Fruit fly (Drosophila melanogaster): ENCODE measurements around the gene ush.

The ush gene

DNA sequence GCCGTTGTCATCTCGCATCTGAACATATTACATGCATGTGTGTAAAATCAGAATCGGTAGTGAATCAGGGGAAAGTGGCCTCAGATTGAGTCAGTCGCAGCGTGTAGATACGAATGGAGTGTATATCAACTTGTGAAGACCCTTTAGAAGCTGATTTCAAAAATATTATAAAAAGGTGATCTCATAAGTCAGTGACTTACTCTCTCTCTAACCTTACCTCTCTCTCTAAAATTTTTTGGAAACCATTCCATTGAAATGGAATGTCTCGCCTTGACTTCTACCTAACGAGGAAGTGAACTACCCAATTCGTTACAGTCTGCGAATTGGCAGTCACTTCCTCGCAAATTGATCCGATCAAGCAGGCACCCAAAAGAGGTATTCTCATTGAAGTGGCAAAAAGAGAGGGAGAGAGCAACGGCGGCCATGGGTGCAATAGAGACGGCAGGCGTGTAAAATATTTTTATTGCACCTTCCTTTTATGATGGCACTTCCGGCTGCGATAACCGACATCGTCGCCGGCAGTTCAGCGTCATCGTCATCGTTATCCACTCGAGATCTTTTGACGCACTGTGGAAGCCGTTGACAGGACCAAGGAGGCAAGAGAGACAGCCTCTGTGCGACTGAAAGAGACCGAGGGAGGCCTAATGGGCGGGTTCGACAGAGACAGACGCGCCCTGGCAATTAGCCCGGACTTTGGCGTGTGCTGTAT lies 42.0 kb downstream of the ush start:
- TF ChIP-seq HLH4C (GFP tag; IDR thresholded peaks at IDR 0.05; ENCODE audit: partially characterized antibody) (no peak), pum (GFP tag; optimal IDR thresholded peaks at IDR 0.05) (no peak), zen (tag; optimal IDR thresholded peaks at IDR 0.05) (peak; percentile 99), D (optimal IDR thresholded peaks at IDR 0.05) (peak; percentile 73), D (GFP tag; optimal IDR thresholded peaks at IDR 0.05) (no peak), CG7271 (tag; optimal IDR thresholded peaks at IDR 0.05) (peak; percentile 77), PHDP (tag; optimal IDR thresholded peaks at IDR 0.05) (no peak), CG7745 (tag; optimal IDR thresholded peaks at IDR 0.05) (no peak), Doc3 (GFP tag; IDR thresholded peaks at IDR 0.05; ENCODE audit: partially characterized antibody) (no peak), CG9932 (GFP tag; IDR thresholded peaks at IDR 0.05) (no peak), Dbx (GFP tag; IDR thresholded peaks at IDR 0.05) (no peak), dysf (GFP tag; IDR thresholded peaks at IDR 0.05) (0 out of 3 replicates have a peak, but pooled peaks have one; percentile 7), Med (GFP tag) (peak; percentile 9), CG15479 (GFP tag; optimal IDR thresholded peaks at IDR 0.05) (peak; percentile 97), prd (optimal IDR thresholded peaks at IDR 0.05) (no peak), prd (GFP tag; IDR thresholded peaks at IDR 0.05) (peak; percentile 36; the same call in 1 of the 3 replicates), D19A (tag; optimal IDR thresholded peaks at IDR 0.05) (peak; percentile 56), Optix (GFP tag; IDR thresholded peaks at IDR 0.05) (no peak), CG15269 (tag; optimal IDR thresholded peaks at IDR 0.05) (no peak), CG1832 (GFP tag; optimal IDR thresholded peaks at IDR 0.05) (peak; percentile 40), fd102C (GFP tag; optimal IDR thresholded peaks at IDR 0.05) (peak; percentile 16), cad (GFP tag; optimal IDR thresholded peaks at IDR 0.05) (peak; percentile 99), ATbp (GFP tag; optimal IDR thresholded peaks at IDR 0.05) (no peak), CG3407 (GFP tag; optimal IDR thresholded peaks at IDR 0.05) (no peak), Trl (optimal IDR thresholded peaks at IDR 0.05) (no peak), Trl (GFP tag; optimal IDR thresholded peaks at IDR 0.05) (no peak), CoRest (tag; optimal IDR thresholded peaks at IDR 0.05) (no peak), grn (GFP tag; optimal IDR thresholded peaks at IDR 0.05) (peak; percentile 25), abd-A (tag; optimal IDR thresholded peaks at IDR 0.05) (no peak), tll (GFP tag; optimal IDR thresholded peaks at IDR 0.05) (peak in 1 of 2 experiments; percentile 93), CG14710 (tag; optimal IDR thresholded peaks at IDR 0.05) (no peak)

DNA sequence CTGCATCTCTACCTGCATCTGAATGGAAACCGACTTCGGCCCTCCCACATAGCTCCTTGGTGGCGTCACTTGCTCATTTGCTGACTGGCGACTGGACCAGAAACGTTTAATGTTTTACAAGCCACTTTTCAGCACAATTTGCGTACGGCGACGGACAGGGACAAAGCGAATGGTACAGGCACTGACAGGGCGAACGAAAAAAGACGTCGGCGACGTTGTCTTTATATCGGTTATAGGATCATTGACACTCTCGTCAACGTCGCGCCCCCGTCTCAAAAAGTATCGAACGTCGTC lies 42.5 kb downstream of the ush start:
- TF ChIP-seq CG15479 (GFP tag; optimal IDR thresholded peaks at IDR 0.05) (peak; percentile 86), CG12219 (GFP tag; optimal IDR thresholded peaks at IDR 0.05) (no peak), dimm (GFP tag; IDR thresholded peaks at IDR 0.05) (no peak), ci (GFP tag; IDR thresholded peaks at IDR 0.05) (no peak), Trl (optimal IDR thresholded peaks at IDR 0.05) (no peak), Trl (GFP tag; optimal IDR thresholded peaks at IDR 0.05) (no peak), zen (tag; optimal IDR thresholded peaks at IDR 0.05) (peak; percentile 90), Dip2 (GFP tag; IDR thresholded peaks at IDR 0.05) (no peak), Atf-2 (GFP tag; optimal IDR thresholded peaks at IDR 0.05) (no peak), Deaf1 (tag; optimal IDR thresholded peaks at IDR 0.05) (no peak), tx (GFP tag; optimal IDR thresholded peaks at IDR 0.05) (no peak), Asciz (GFP tag; optimal IDR thresholded peaks at IDR 0.05) (no peak), Ets65A (GFP tag) (no peak), Elba2 (GFP tag; optimal IDR thresholded peaks at IDR 0.05) (no peak), bigmax (GFP tag; optimal IDR thresholded peaks at IDR 0.05) (no peak)

Data from whole organism, embryonic.